Fruit fly (Drosophila melanogaster) Kc167 (cell line): ENCODE measurements around the gene fng.

Source experiments
- Myc ChIP-seq: fragments of >200 bp; optimal IDR thresholded peaks from 2 replicates; lab custom pipeline; 2017; ENCODE audit warnings: missing external identifiers
- Sin3A ChIP-seq: fragments of >200 bp; optimal IDR thresholded peaks from 2 replicates; lab custom pipeline; 2018; ENCODE audit warnings: missing external identifiers
- h ChIP-seq: fragments of >200 bp; optimal IDR thresholded peaks from 3 replicates; lab custom pipeline; 2018; ENCODE audit warnings: missing external identifiers
- insv ChIP-seq: fragments of >200 bp; optimal IDR thresholded peaks from 3 replicates; lab custom pipeline; 2018; ENCODE audit warnings: missing external identifiers
- psq ChIP-seq: fragments of >200 bp; optimal IDR thresholded peaks from 2 replicates; lab custom pipeline; 2017; ENCODE audit warnings: missing external identifiers
- ttk ChIP-seq: sonication (Bioruptor generic); optimal IDR thresholded peaks from 2 replicates; lab custom pipeline; 2017; ENCODE audit warnings: missing external identifiers

Gene fng

dm6 chr3L:20949371-20950135 is at the start of gene fng:
TSS of gene fng (minus strand) at chr3L:20949512.
- TF ChIP-seq ttk (lab: Kevin White, UChicago) (no peak), insv (lab: Kevin White, UChicago) (no peak), Myc (lab: Kevin White, UChicago) (no peak), psq (lab: Kevin White, UChicago) (no peak), Sin3A (lab: Kevin White, UChicago) (no peak), h (lab: Kevin White, UChicago) (no peak)

dm6 chr3L:20991373-20991772 is 42.1 kb upstream of the fng start, which contains the start of gene CG12984:
TSS of gene CG12984 (plus strand) at chr3L:20991673.
- TF ChIP-seq ttk (lab: Kevin White, UChicago) (no peak), insv (lab: Kevin White, UChicago) (no peak), Sin3A (lab: Kevin White, UChicago) (no peak), psq (lab: Kevin White, UChicago) (no peak), h (lab: Kevin White, UChicago) (no peak), Myc (lab: Kevin White, UChicago) (no peak)

dm6 chr3L:20990231-20990630 is 40.9 kb upstream of the fng start:
- TF ChIP-seq Sin3A (lab: Kevin White, UChicago) (no peak), Myc (lab: Kevin White, UChicago) (no peak), ttk (lab: Kevin White, UChicago) (no peak), psq (lab: Kevin White, UChicago) (no peak), h (lab: Kevin White, UChicago) (no peak), insv (lab: Kevin White, UChicago) (no peak)

DNA sequence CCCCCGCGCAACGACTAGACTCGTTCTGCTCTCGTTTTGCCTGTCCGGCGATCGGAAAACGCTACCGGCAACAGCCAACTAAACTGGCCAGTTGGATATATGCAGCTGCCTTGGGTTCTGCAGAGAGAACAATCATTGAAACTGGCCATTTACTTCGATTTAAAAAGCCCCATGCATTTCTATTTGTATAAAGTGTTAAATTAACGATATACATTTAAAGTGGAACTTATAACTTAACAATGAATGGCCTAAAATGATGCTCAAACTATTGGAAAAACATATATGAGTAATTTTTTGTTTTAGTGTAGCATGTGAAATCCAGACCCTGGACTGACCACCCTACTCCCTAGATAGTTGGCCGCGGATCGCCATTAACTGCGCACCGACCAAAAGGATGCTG is 39.5 kb upstream of the fng start:
- TF ChIP-seq Sin3A (lab: Kevin White, UChicago) (no peak), psq (lab: Kevin White, UChicago) (no peak), Myc (lab: Kevin White, UChicago) (no peak), insv (lab: Kevin White, UChicago) (no peak), h (lab: Kevin White, UChicago) (no peak), ttk (lab: Kevin White, UChicago) (no peak)

DNA sequence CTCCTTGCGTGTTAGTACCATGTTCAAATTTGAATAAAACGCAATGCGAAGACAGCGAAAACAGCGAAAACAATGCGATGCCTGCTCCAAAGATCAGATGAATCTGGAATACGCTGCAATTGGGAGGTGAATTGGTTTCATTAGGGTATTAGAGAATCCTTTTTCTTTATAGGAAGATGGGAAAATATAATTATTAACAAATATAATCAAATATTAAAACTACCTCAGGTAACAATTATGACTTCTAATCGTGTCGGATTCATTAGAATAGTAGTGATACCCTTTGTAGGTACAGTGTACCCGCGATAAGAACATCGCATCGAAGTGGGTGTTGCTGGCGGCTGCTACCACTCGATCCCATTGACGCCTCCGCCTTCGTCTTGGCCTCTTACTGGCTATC is 38.6 kb upstream of the fng start:
- TF ChIP-seq psq (lab: Kevin White, UChicago) = no peak
- TF ChIP-seq Sin3A (lab: Kevin White, UChicago) = no peak
- TF ChIP-seq ttk (lab: Kevin White, UChicago) = no peak
- TF ChIP-seq h (lab: Kevin White, UChicago) = no peak
- TF ChIP-seq Myc (lab: Kevin White, UChicago) = no peak
- TF ChIP-seq insv (lab: Kevin White, UChicago) = no peak

- TF ChIP-seq ttk (lab: Kevin White, UChicago) = no peak
- TF ChIP-seq Sin3A (lab: Kevin White, UChicago) = no peak
- no peak for TF ChIP-seq insv (lab: Kevin White, UChicago)
- TF ChIP-seq h (lab: Kevin White, UChicago) = no peak
- TF ChIP-seq Myc (lab: Kevin White, UChicago) = no peak
- TF ChIP-seq psq (lab: Kevin White, UChicago) = no peak
Observed at dm6 chr3L:20986929-20987363, 37.6 kb upstream of the fng start.

DNA sequence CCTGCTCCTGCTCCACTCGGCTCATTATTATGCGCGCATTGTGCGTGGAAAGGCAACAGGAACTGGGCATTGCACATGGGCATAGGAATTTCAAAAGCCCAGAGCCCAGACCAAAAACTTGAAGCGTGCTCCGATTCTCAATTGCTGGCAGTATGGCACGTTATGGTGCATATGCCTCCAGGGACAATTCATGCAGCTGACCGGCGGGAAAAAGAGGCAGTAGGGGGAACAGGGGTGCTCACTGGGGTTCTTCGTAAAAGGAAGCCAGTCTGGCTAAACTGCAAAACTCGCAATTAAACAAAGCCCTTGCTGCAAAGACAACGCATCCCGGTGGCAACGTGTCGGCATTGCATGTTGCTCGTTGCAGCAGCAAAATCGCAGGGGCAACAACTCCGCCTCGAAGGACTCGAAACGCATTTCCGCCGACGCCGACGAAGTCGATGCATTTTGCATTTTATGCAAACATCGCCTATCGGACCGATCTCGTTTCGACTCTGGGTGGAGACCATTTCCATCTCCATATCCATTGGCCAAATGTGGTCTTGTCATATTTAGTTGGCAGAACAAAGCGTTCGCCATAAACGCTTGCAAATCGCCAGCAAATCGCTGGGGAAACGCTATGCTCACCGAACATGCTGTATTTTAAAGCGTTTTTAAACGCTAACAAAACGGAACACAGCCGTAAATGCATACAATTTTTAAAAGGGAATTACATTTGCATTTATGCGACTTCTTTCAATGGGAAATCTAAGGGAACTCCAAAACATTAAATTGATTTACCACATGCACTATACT is 35.3 kb upstream of the fng start:
- TF ChIP-seq insv (lab: Kevin White, UChicago) (no peak), h (lab: Kevin White, UChicago) (no peak), ttk (lab: Kevin White, UChicago) (no peak), Myc (lab: Kevin White, UChicago) (no peak), psq (lab: Kevin White, UChicago) (no peak), Sin3A (lab: Kevin White, UChicago) (no peak)

DNA sequence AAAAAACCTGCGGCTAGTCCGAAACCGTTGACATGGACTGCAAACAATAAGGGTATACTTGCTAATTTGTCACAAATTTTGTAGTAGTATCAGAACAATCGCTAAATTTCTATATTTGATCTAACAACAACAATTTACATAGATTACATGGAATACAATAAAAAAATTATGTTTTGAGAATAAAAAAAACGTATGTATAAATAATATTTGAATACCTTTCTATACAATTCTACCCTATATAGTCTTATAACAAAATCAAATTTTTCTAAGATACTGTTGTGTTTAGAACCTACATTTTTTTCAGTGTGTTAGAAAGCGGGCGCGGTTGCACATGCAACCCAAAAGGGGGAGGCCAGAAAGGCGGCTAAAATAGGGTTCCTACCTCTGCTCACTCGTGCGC is 34.0 kb upstream of the fng start:
- no peak for TF ChIP-seq Myc (lab: Kevin White, UChicago)
- no peak for TF ChIP-seq Sin3A (lab: Kevin White, UChicago)
- no peak for TF ChIP-seq psq (lab: Kevin White, UChicago)
- TF ChIP-seq insv (lab: Kevin White, UChicago) = no peak
- no peak for TF ChIP-seq ttk (lab: Kevin White, UChicago)
- no peak for TF ChIP-seq h (lab: Kevin White, UChicago)

dm6 chr3L:20982544-20982943 is 33.2 kb upstream of the fng start:
- TF ChIP-seq psq (lab: Kevin White, UChicago) = no peak
- no peak for TF ChIP-seq Myc (lab: Kevin White, UChicago)
- no peak for TF ChIP-seq h (lab: Kevin White, UChicago)

DNA sequence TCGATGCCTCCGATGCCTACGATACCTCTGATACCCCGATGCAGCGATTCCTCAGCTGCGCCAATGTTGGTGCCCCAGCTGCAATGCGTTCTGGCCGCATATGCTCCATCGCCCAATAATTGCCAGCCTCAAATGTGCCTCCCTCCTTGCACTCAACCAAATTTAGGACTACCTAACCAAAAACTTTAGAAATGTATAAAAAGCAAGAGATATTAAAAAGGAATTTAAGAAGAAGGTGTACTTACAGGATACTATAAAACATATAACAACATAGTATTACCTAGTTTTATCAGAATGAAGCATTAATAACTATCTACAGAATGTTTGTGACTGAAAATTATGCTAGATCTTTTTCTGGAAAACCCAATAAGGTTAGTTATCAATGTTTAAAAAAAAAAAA is 32.4 kb upstream of the fng start:
- TF ChIP-seq ttk (lab: Kevin White, UChicago) = no peak
- TF ChIP-seq Myc (lab: Kevin White, UChicago) = no peak
- TF ChIP-seq Sin3A (lab: Kevin White, UChicago) = no peak
- no peak for TF ChIP-seq psq (lab: Kevin White, UChicago)

dm6 chr3L:20980499-20980898 is 31.2 kb upstream of the fng start:
- TF ChIP-seq psq (lab: Kevin White, UChicago) = no peak
- TF ChIP-seq h (lab: Kevin White, UChicago) = no peak
- no peak for TF ChIP-seq ttk (lab: Kevin White, UChicago)
- TF ChIP-seq Sin3A (lab: Kevin White, UChicago) = no peak
- TF ChIP-seq Myc (lab: Kevin White, UChicago) = no peak
- TF ChIP-seq insv (lab: Kevin White, UChicago) = no peak
